Fruit fly (Drosophila melanogaster) Kc167 (cell line): ENCODE data around the gene rept.

ENCODE experiments used
- Myc ChIP-seq: fragments of >200 bp; optimal IDR thresholded peaks from 2 replicates; lab custom pipeline; 2017; ENCODE audit warnings: missing external identifiers
- Sin3A ChIP-seq: fragments of >200 bp; optimal IDR thresholded peaks from 2 replicates; lab custom pipeline; 2018; ENCODE audit warnings: missing external identifiers
- h ChIP-seq: fragments of >200 bp; optimal IDR thresholded peaks from 3 replicates; lab custom pipeline; 2018; ENCODE audit warnings: missing external identifiers
- psq ChIP-seq: fragments of >200 bp; optimal IDR thresholded peaks from 2 replicates; lab custom pipeline; 2017; ENCODE audit warnings: missing external identifiers
- ttk ChIP-seq: sonication (Bioruptor generic); optimal IDR thresholded peaks from 2 replicates; lab custom pipeline; 2017; ENCODE audit warnings: missing external identifiers

DNA sequence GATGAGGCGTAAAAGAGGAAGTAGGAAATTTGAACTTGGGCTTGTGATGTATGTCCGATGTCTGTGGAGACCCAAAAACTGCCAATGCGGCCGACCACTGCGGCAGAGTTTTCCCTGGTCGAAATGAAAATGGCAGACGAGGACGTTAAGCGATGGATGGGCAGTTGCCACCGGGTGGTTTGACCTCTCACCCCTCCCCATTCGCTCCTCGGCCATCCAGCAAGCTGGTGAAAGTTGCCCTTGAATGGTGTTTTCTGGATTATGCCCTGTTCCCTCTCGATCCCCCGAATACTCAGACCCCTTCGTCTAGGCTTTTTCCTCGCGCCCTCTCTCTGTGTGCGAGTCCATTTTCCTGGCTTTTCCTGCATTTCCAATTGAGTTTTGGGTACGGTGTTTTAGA lies 23.5 kb upstream of the rept start:
- TF ChIP-seq ttk (lab: Kevin White, UChicago) (no peak), Myc (no peak), h (lab: Kevin White, UChicago) (no peak), Sin3A (lab: Kevin White, UChicago) (no peak), psq (no peak)
